Worm (Caenorhabditis elegans) whole organism, L2 larva: Measurements from ENCODE around the gene dpy-20.

Source experiments
- ceh-82 ChIP-seq: fragments of 150-350 bp; optimal IDR thresholded peaks from 2 replicates; lab custom pipeline; 2014; ENCODE audit warnings: missing biosample characterization, missing genetic modification characterization
- elt-3 ChIP-seq: sonication (generic microtip); optimal IDR thresholded peaks from 2 replicates; lab custom pipeline; 2017; ENCODE audit warnings: missing biosample characterization, missing genetic modification characterization
- lin-39 ChIP-seq: fragments of 150-350 bp; optimal IDR thresholded peaks from 2 replicates; lab custom pipeline; 2014; ENCODE audit warnings: missing biosample characterization, missing genetic modification reagents, missing genetic modification characterization
- lsy-2 ChIP-seq, 2 experiments: fragments of 150-350 bp in 1 of 2; sonication (generic microtip) in 1 of 2; optimal IDR thresholded peaks; 2 replicates each; lab custom pipeline; 2014 to 2017; ENCODE audit warnings: missing biosample characterization in 2 of 2, missing genetic modification characterization in 2 of 2
- nhr-25 ChIP-seq: fragments of 150-350 bp; sonication (generic microtip); optimal IDR thresholded peaks from 3 replicates; lab custom pipeline; 2014; ENCODE audit warnings: missing biosample characterization, missing genetic modification characterization
- nhr-77 ChIP-seq: fragments of 150-350 bp; optimal IDR thresholded peaks from 2 replicates; lab custom pipeline; 2014; ENCODE audit warnings: missing biosample characterization, missing genetic modification characterization
- zag-1 ChIP-seq: fragments of 150-350 bp; optimal IDR thresholded peaks from 2 replicates; lab custom pipeline; 2014; ENCODE audit warnings: missing biosample characterization, missing genetic modification characterization
- ztf-11 ChIP-seq: sonication (generic microtip); optimal IDR thresholded peaks from 2 replicates; lab custom pipeline; 2017; ENCODE audit warnings: missing biosample characterization, missing genetic modification characterization
- ztf-4 ChIP-seq: fragments of 150-350 bp; optimal IDR thresholded peaks from 2 replicates; lab custom pipeline; 2014; ENCODE audit warnings: missing biosample characterization, missing genetic modification characterization

DNA sequence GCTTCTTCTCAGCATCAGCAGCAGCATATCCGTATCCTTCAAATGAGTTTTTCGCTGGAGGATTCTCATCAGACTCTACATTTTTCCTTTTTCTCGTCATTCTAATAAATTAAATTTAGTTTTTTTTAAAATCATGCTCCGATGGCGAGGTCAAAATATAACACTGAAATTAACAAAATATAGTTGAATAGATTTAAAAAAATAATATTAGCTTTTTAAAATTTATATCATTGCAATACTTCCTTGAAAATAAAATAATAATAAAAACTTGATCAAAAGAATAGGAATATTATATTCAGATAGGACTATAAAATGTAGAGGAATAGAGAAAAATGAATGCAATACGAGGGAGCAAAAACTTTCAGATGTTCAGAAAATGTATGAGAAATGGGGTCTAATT, 12.6 kb downstream of the dpy-20 start, which contains the start of gene ZK792.5:
- no peak for TF ChIP-seq ceh-82 (tag; lab: Kevin White, UChicago)
- no peak for TF ChIP-seq nhr-25 (tag; lab: Kevin White, UChicago)
- TF ChIP-seq nhr-77 (tag; lab: Kevin White, UChicago) = no peak
- TF ChIP-seq lin-39 (tag; lab: Kevin White, UChicago) = no peak
- no peak for TF ChIP-seq ztf-11
- TF ChIP-seq elt-3 = no peak
- TF ChIP-seq zag-1 (tag; lab: Kevin White, UChicago) = no peak
- TF ChIP-seq lsy-2 (tag; optimal IDR thresholded peaks at IDR 0.05; lab: Kevin White, UChicago) = no peak
- no peak for TF ChIP-seq ztf-4 (tag; lab: Kevin White, UChicago)
